Worm (Caenorhabditis elegans): ENCODE measurements around the gene T05A12.3.

DNA sequence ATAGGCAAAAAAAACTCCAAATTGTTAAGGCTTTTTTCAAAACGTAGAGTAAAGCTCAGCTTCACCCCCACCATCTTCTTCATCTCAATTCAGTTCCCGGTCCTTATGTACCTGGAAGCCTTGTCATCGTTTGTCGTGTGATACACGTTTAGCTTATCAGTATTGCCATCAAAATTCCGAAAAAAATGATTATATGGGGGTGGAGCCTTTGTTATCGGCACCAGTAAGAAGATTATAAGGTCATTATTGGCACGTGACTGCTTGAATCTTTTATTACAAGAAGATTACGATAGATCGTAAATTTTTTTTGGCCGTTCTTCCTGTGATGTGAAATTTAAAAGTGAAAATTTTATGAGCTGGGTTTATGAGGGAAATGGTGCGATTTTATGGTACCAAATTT, 7.0 kb downstream of the T05A12.3 start:
- TF ChIP-seq W03F9.2 (tag; optimal IDR thresholded peaks at IDR 0.05) = peak; percentile 23
- TF ChIP-seq dao-5 (tag; optimal IDR thresholded peaks at IDR 0.05) = no peak
